Worm (Caenorhabditis elegans): ENCODE measurements around the gene T19H12.12.

ce11 chrV:4934406-4934805 lies 49.8 kb downstream of the T19H12.12 start, which contains the start of gene catp-2:
- no peak for TF ChIP-seq Y53F4B.3 (GFP tag; IDR thresholded peaks at IDR 0.05)
- TF ChIP-seq ztf-3 (GFP tag; optimal IDR thresholded peaks at IDR 0.05), result no peak
- no peak for TF ChIP-seq nhr-179 (tag; optimal IDR thresholded peaks at IDR 0.05)

Measured in whole organism, young adult.